Worm (Caenorhabditis elegans) whole organism, late embryonic: Measurements from ENCODE around the gene T22E5.6.

Experiments
- C08G9.2 ChIP-seq: sonication (generic microtip); optimal IDR thresholded peaks from 2 replicates; lab custom pipeline; 2016; ENCODE audit warnings: mild to moderate bottlenecking, missing genetic modification characterization, moderate library complexity, missing compliant biosample characterization
- K09A11.1 ChIP-seq: sonication (generic microtip); optimal IDR thresholded peaks from 2 replicates; lab custom pipeline; 2017; ENCODE audit warnings: antibody characterized with exemption, mild to moderate bottlenecking, missing genetic modification characterization, missing compliant biosample characterization; ENCODE audit not compliant: insufficient read depth
- ahr-1 ChIP-seq: sonication (generic microtip); optimal IDR thresholded peaks from 2 replicates; lab custom pipeline; 2016; ENCODE audit warnings: missing genetic modification characterization, missing compliant biosample characterization
- ama-1 ChIP-seq: fragments of 150-350 bp; optimal IDR thresholded peaks from 2 replicates; lab custom pipeline; 2014
- ceh-18 ChIP-seq: sonication (generic microtip); optimal IDR thresholded peaks from 2 replicates; lab custom pipeline; 2016; ENCODE audit warnings: missing genetic modification characterization, missing compliant biosample characterization
- ceh-45 ChIP-seq: fragments of 200-800 bp; sonication (Bioruptor generic); IDR thresholded peaks from 2 replicates; pipeline ENCODE4 v1.3.6; 2022; ENCODE audit warnings: missing genetic modification reagents, missing genetic modification characterization, missing compliant biosample characterization
- ceh-48 ChIP-seq: sonication (generic microtip); optimal IDR thresholded peaks from 2 replicates; lab custom pipeline; 2016; ENCODE audit warnings: missing genetic modification characterization, inconsistent platforms, missing compliant biosample characterization
- fax-1 ChIP-seq: sonication (generic microtip); optimal IDR thresholded peaks from 2 replicates; lab custom pipeline; 2016; ENCODE audit warnings: missing genotype, missing genetic modification characterization, missing compliant biosample characterization
- fkh-10 ChIP-seq: fragments of 150-350 bp; optimal IDR thresholded peaks from 2 replicates; lab custom pipeline; 2014; ENCODE audit warnings: missing biosample characterization, missing genetic modification reagents, missing genetic modification characterization
- hlh-30 ChIP-seq: sonication (generic microtip); optimal IDR thresholded peaks from 2 replicates; lab custom pipeline; 2017; ENCODE audit warnings: antibody characterized with exemption, missing genetic modification characterization, missing compliant biosample characterization; ENCODE audit not compliant: insufficient read depth
- nhr-11 ChIP-seq: fragments of 150-350 bp; optimal IDR thresholded peaks from 2 replicates; lab custom pipeline; 2014; ENCODE audit warnings: missing biosample characterization, missing genetic modification characterization
- pat-9 ChIP-seq: fragments of 200-800 bp; sonication (Bioruptor generic); optimal IDR thresholded peaks from 2 replicates; lab custom pipeline; 2018; ENCODE audit warnings: mild to moderate bottlenecking, missing genetic modification characterization, moderate library complexity, missing compliant biosample characterization
- tbx-7 ChIP-seq: sonication (generic microtip); optimal IDR thresholded peaks from 2 replicates; lab custom pipeline; 2016; ENCODE audit warnings: missing genotype, missing genetic modification characterization, missing compliant biosample characterization

ce11 chrX:6377634-6378288 lies 38.4 kb downstream of the T22E5.6 start, which contains the start of gene lmp-1:
- TF ChIP-seq C08G9.2 (tag; lab: Kevin White, UChicago) (no peak), nhr-11 (tag; lab: Kevin White, UChicago) (no peak), fkh-10 (GFP tag; lab: Kevin White, UChicago) (no peak), ahr-1 (tag; lab: Kevin White, UChicago) (no peak), fax-1 (tag; lab: Kevin White, UChicago) (no peak), ceh-48 (tag; lab: Kevin White, UChicago) (no peak), tbx-7 (tag; lab: Kevin White, UChicago) (no peak), ama-1 (lab: Kevin White, UChicago) (no peak), ceh-18 (no peak), pat-9 (tag; lab: Kevin White, UChicago) (no peak), hlh-30 (tag; lab: Kevin White, UChicago) (no peak), ceh-45 (GFP tag; lab: Robert Waterston, UW) (no peak), K09A11.1 (tag; lab: Kevin White, UChicago) (no peak)
